Worm (Caenorhabditis elegans) whole organism, L3 larva: Measurements from ENCODE around the gene F37B4.10.

Experiments used
- aly-2 ChIP-seq: fragments of 150-350 bp; optimal IDR thresholded peaks from 2 replicates; lab custom pipeline; 2014; ENCODE audit warnings: missing biosample characterization, missing genetic modification characterization
- ceh-82 ChIP-seq: fragments of 150-350 bp; optimal IDR thresholded peaks from 2 replicates; lab custom pipeline; 2014; ENCODE audit warnings: missing biosample characterization, missing genetic modification characterization
- elt-2 ChIP-seq: sonication (generic microtip); optimal IDR thresholded peaks from 2 replicates; lab custom pipeline; 2016; ENCODE audit warnings: missing genetic modification reagents, mild to moderate bottlenecking, missing genetic modification characterization, missing compliant biosample characterization
- nfya-1 ChIP-seq: sonication (generic microtip); optimal IDR thresholded peaks from 2 replicates; lab custom pipeline; 2017; ENCODE audit warnings: missing genetic modification characterization, mild to moderate bottlenecking, missing compliant biosample characterization, antibody characterized with exemption, moderate library complexity; ENCODE audit not compliant: insufficient read depth
- nhr-11 ChIP-seq: fragments of 150-350 bp; optimal IDR thresholded peaks from 2 replicates; lab custom pipeline; 2014; ENCODE audit warnings: missing biosample characterization, missing genetic modification characterization
- nhr-12 ChIP-seq: fragments of 150-350 bp; optimal IDR thresholded peaks from 2 replicates; lab custom pipeline; 2014; ENCODE audit warnings: missing biosample characterization, missing genetic modification characterization
- nhr-237 ChIP-seq: fragments of 150-350 bp; optimal IDR thresholded peaks from 2 replicates; lab custom pipeline; 2014; ENCODE audit warnings: missing biosample characterization, missing genetic modification characterization
- nhr-77 ChIP-seq: fragments of 150-350 bp; optimal IDR thresholded peaks from 2 replicates; lab custom pipeline; 2014; ENCODE audit warnings: missing biosample characterization, missing genetic modification characterization
- pqm-1 ChIP-seq: fragments of 150-350 bp; optimal IDR thresholded peaks from 2 replicates; lab custom pipeline; 2017; ENCODE audit warnings: missing biosample characterization, missing genetic modification characterization, inconsistent platforms
- unc-39 ChIP-seq: sonication (generic microtip); optimal IDR thresholded peaks from 4 replicates; lab custom pipeline; 2017; ENCODE audit warnings: missing biosample characterization, missing genetic modification characterization

- TF ChIP-seq elt-2 (tag; lab: Kevin White, UChicago) = no peak
- TF ChIP-seq ceh-82 = no peak
- TF ChIP-seq nfya-1 (tag; lab: Kevin White, UChicago) = no peak
- no peak for TF ChIP-seq aly-2 (tag; lab: Kevin White, UChicago)
- TF ChIP-seq nhr-12 (tag; lab: Kevin White, UChicago) = no peak
- no peak for TF ChIP-seq pqm-1 (tag; lab: Kevin White, UChicago)
- no peak for TF ChIP-seq unc-39 (tag; lab: Kevin White, UChicago)
- no peak for TF ChIP-seq nhr-77 (tag; lab: Kevin White, UChicago)
- no peak for TF ChIP-seq nhr-237 (tag; lab: Kevin White, UChicago)
- TF ChIP-seq nhr-11 (tag; lab: Kevin White, UChicago) = no peak
These were observed 7.9 kb downstream of the F37B4.10 start, which contains the start of gene srh-241 for ce11 chrV:2869503-2869902.
